Worm (Caenorhabditis elegans): Measurements from ENCODE around the gene kap-1.

The kap-1 gene

ce11 chrIII:7376143-7376802 lies 37.6 kb downstream of the kap-1 start (continued):
- TF ChIP-seq rnt-1 (tag; optimal IDR thresholded peaks at IDR 0.05) (no peak), swsn-7 (tag; optimal IDR thresholded peaks at IDR 0.05) (peak; percentile 68), nhr-237 (tag; optimal IDR thresholded peaks at IDR 0.05) (peak; percentile 13), sup-37 (GFP tag; optimal IDR thresholded peaks at IDR 0.05) (no peak), unc-86 (tag; optimal IDR thresholded peaks at IDR 0.05) (no peak), ceh-82 (tag; optimal IDR thresholded peaks at IDR 0.05) (peak in 1 of 3 experiments; percentile 19), lir-3 (tag; optimal IDR thresholded peaks at IDR 0.05; ENCODE audit: poor library complexity) (peak; percentile 52), aha-1 (tag; optimal IDR thresholded peaks at IDR 0.05) (no peak), lin-14 (GFP tag; optimal IDR thresholded peaks at IDR 0.05) (peak; percentile 90), snpc-4 (tag; optimal IDR thresholded peaks at IDR 0.05) (no peak), efl-1 (optimal IDR thresholded peaks at IDR 0.05) (peak; percentile 10 to 50), efl-1 (GFP tag; optimal IDR thresholded peaks at IDR 0.05 in 1 of 2) (peak; percentile 26 to 93), isw-1 (GFP tag; IDR thresholded peaks at IDR 0.05) (no peak), nhr-71 (tag; optimal IDR thresholded peaks at IDR 0.05) (peak; percentile 93), nhr-84 (tag; optimal IDR thresholded peaks at IDR 0.05) (no peak), egl-13 (tag; optimal IDR thresholded peaks at IDR 0.05) (no peak), ceh-63 (GFP tag; optimal IDR thresholded peaks at IDR 0.05) (no peak), unc-30 (tag; optimal IDR thresholded peaks at IDR 0.05) (no peak), mef-2 (tag; optimal IDR thresholded peaks at IDR 0.05) (no peak), lin-35 (GFP tag; optimal IDR thresholded peaks at IDR 0.05) (peak; percentile 36 to 85), F16B12.6 (tag; optimal IDR thresholded peaks at IDR 0.05) (peak; percentile 27), C16A3.4 (tag; optimal IDR thresholded peaks at IDR 0.05) (peak; percentile 63), unc-130 (tag; optimal IDR thresholded peaks at IDR 0.05) (peak; percentile 17), dpl-1 (GFP tag; optimal IDR thresholded peaks at IDR 0.05) (peak; percentile 41 to 57 (median 42)), hlh-17 (GFP tag; optimal IDR thresholded peaks at IDR 0.05; ENCODE audit: borderline replicate concordance) (no peak), nhr-11 (tag; optimal IDR thresholded peaks at IDR 0.05) (no peak), nhr-20 (tag; optimal IDR thresholded peaks at IDR 0.05) (peak; percentile 95), sox-4 (tag; optimal IDR thresholded peaks at IDR 0.05) (no peak), nhr-77 (tag; optimal IDR thresholded peaks at IDR 0.05) (peak; percentile 4), ceh-88 (GFP tag; IDR thresholded peaks at IDR 0.05) (no peak), Y116A8C.19 (tag; optimal IDR thresholded peaks at IDR 0.05; ENCODE audit: borderline replicate concordance) (no peak), mep-1 (tag; optimal IDR thresholded peaks at IDR 0.05) (peak; percentile 90), ceh-90 (tag; optimal IDR thresholded peaks at IDR 0.05) (no peak), fkh-4 (tag; optimal IDR thresholded peaks at IDR 0.05; ENCODE audit: borderline replicate concordance) (no peak), grh-1 (GFP tag; IDR thresholded peaks at IDR 0.05) (peak; percentile 89), tbx-2 (tag; optimal IDR thresholded peaks at IDR 0.05) (peak; percentile 79), dsc-1 (tag; optimal IDR thresholded peaks at IDR 0.05) (peak; percentile 14), skn-1 (tag; optimal IDR thresholded peaks at IDR 0.05) (peak; percentile 46), elt-3 (tag; optimal IDR thresholded peaks at IDR 0.05) (peak in 5 of 6 experiments; percentile 14 to 91 (median 53)), hpl-2 (GFP tag; optimal IDR thresholded peaks at IDR 0.05) (peak; percentile 31), egl-27 (tag; optimal IDR thresholded peaks at IDR 0.05) (peak in 1 of 2 experiments; percentile 17), pqm-1 (tag; optimal IDR thresholded peaks at IDR 0.05) (no peak), nhr-19 (GFP tag; conservative IDR thresholded peaks at IDR 0.05) (peak; percentile 73), lin-13 (GFP tag; optimal IDR thresholded peaks at IDR 0.05) (peak; percentile 38), fkh-10 (GFP tag; optimal IDR thresholded peaks at IDR 0.05) (no peak), mab-9 (GFP tag; IDR thresholded peaks at IDR 0.05) (no peak), pag-3 (tag; optimal IDR thresholded peaks at IDR 0.05; ENCODE audit: borderline replicate concordance, insufficient read depth) (no peak), ztf-11 (tag; optimal IDR thresholded peaks at IDR 0.05) (no peak), unc-62 (GFP tag; optimal IDR thresholded peaks at IDR 0.05) (no peak), fkh-8 (tag; optimal IDR thresholded peaks at IDR 0.05) (peak; percentile 40), pax-3 (tag; optimal IDR thresholded peaks at IDR 0.05) (no peak)
